Worm (Caenorhabditis elegans) whole organism, young adult: ENCODE measurements around the gene F09F7.6.

Source experiments
- B0019.2 ChIP-seq: fragments of 200-800 bp; sonication (Bioruptor generic); conservative IDR thresholded peaks from 2 replicates; pipeline ENCODE4 v1.3.6; 2022; ENCODE audit warnings: missing genetic modification reagents, missing genetic modification characterization, missing compliant biosample characterization
- B0261.1 ChIP-seq: sonication (generic microtip); optimal IDR thresholded peaks from 2 replicates; lab custom pipeline; 2016; ENCODE audit warnings: mild to moderate bottlenecking, missing genetic modification characterization, moderate library complexity, missing compliant biosample characterization
- D2030.7 ChIP-seq: fragments of 200-800 bp; sonication (Bioruptor generic); IDR thresholded peaks from 2 replicates; pipeline ENCODE4 v1.3.6; 2022; ENCODE audit warnings: missing genetic modification reagents, missing genetic modification characterization, missing compliant biosample characterization
- F23B12.7 ChIP-seq: sonication (generic microtip); optimal IDR thresholded peaks from 2 replicates; lab custom pipeline; 2017; ENCODE audit warnings: missing genetic modification characterization, mild to moderate bottlenecking, missing compliant biosample characterization, antibody characterized with exemption, moderate library complexity; ENCODE audit not compliant: insufficient read depth
- F33H1.4 ChIP-seq: fragments of 200-800 bp; sonication (Bioruptor generic); IDR thresholded peaks from 2 replicates; pipeline ENCODE4 v1.3.6; 2022; ENCODE audit warnings: missing genetic modification reagents, missing genetic modification characterization, missing compliant biosample characterization
- F39B2.1 ChIP-seq: fragments of 200-800 bp; sonication (Bioruptor generic); IDR thresholded peaks from 2 replicates; pipeline ENCODE4 v1.3.6; 2022; ENCODE audit warnings: missing genetic modification reagents, missing genetic modification characterization, missing compliant biosample characterization
- F52B5.7 ChIP-seq: sonication (generic microtip); optimal IDR thresholded peaks from 2 replicates; lab custom pipeline; 2016; ENCODE audit warnings: mild to moderate bottlenecking, missing genetic modification characterization, missing compliant biosample characterization
- K11D2.4 ChIP-seq: fragments of 200-800 bp; sonication (Bioruptor generic); IDR thresholded peaks from 2 replicates; pipeline ENCODE4 v1.3.6; 2022; ENCODE audit warnings: missing genetic modification reagents, missing genetic modification characterization, missing compliant biosample characterization
- K12H6.12 ChIP-seq: fragments of 200-800 bp; sonication (Bioruptor generic); optimal IDR thresholded peaks from 2 replicates; lab custom pipeline; 2018; ENCODE audit warnings: mild to moderate bottlenecking, missing genetic modification characterization, missing compliant biosample characterization
- T07F8.4 ChIP-seq: sonication (generic microtip); optimal IDR thresholded peaks from 2 replicates; lab custom pipeline; 2016; ENCODE audit warnings: mild to moderate bottlenecking, missing genetic modification characterization, moderate library complexity, missing compliant biosample characterization
- Y56A3A.18 ChIP-seq: fragments of 200-800 bp; sonication (Bioruptor generic); IDR thresholded peaks from 2 replicates; pipeline ENCODE4 v1.3.6; 2022; ENCODE audit warnings: missing genetic modification reagents, missing genetic modification characterization, missing compliant biosample characterization
- Y95B8A.8 ChIP-seq: fragments of 200-800 bp; sonication (Bioruptor generic); IDR thresholded peaks from 2 replicates; pipeline ENCODE4 v1.3.6; 2022; ENCODE audit warnings: missing genetic modification reagents, missing genetic modification characterization, missing compliant biosample characterization
- ama-1 ChIP-seq, 3 experiments: fragments of 150-350 bp in 1 of 3; sonication (generic microtip) in 2 of 3; optimal IDR thresholded peaks; 2 replicates each; lab custom pipeline; 2014 to 2018; ENCODE audit warnings: missing biosample characterization in 2 of 3, missing genetic modification characterization in 2 of 3, missing genetic modification reagents in 2 of 3
- atf-7 ChIP-seq: sonication (generic microtip); optimal IDR thresholded peaks from 2 replicates; lab custom pipeline; 2017; ENCODE audit warnings: mild to moderate bottlenecking, missing genetic modification characterization, missing compliant biosample characterization
- attf-3 ChIP-seq: fragments of 200-800 bp; sonication (Bioruptor generic); conservative IDR thresholded peaks from 2 replicates; pipeline ENCODE4 v1.3.6; 2022; ENCODE audit warnings: missing genetic modification reagents, missing genetic modification characterization, missing compliant biosample characterization
- attf-5 ChIP-seq: fragments of 200-800 bp; sonication (Bioruptor generic); optimal IDR thresholded peaks from 2 replicates; lab custom pipeline; 2018; ENCODE audit warnings: mild to moderate bottlenecking, missing genetic modification characterization, missing compliant biosample characterization
- attf-6 ChIP-seq: fragments of 200-800 bp; sonication (Bioruptor generic); IDR thresholded peaks from 2 replicates; pipeline ENCODE4 v1.3.6; 2022; ENCODE audit warnings: missing genetic modification reagents, missing genetic modification characterization, missing compliant biosample characterization
- bed-2 ChIP-seq: fragments of 200-800 bp; sonication (Bioruptor generic); IDR thresholded peaks from 2 replicates; pipeline ENCODE4 v1.3.6; 2022; ENCODE audit warnings: missing genetic modification reagents, missing genetic modification characterization, missing compliant biosample characterization
- cebp-1 ChIP-seq, 2 experiments: fragments of 200-800 bp in 1 of 2; sonication (Bioruptor generic) in 1 of 2; sonication (generic microtip) in 1 of 2; IDR thresholded peaks in 1 of 2; optimal IDR thresholded peaks in 1 of 2; 2 replicates each; pipeline versions ENCODE4 v1.3.6 to Lab custom; 2017 to 2022; ENCODE audit warnings: missing compliant biosample characterization in 2 of 2, missing genetic modification characterization in 2 of 2, mild to moderate bottlenecking in 1 of 2, missing genetic modification reagents in 1 of 2, moderate library complexity in 1 of 2
- cebp-2 ChIP-seq: fragments of 200-800 bp; sonication (Bioruptor generic); IDR thresholded peaks from 2 replicates; pipeline ENCODE4 v1.3.6; 2022; ENCODE audit warnings: missing genetic modification characterization, missing compliant biosample characterization
- ceh-27 ChIP-seq: fragments of 200-800 bp; sonication (Bioruptor generic); optimal IDR thresholded peaks from 2 replicates; lab custom pipeline; 2018; ENCODE audit warnings: mild to moderate bottlenecking, missing genetic modification characterization, moderate library complexity, missing compliant biosample characterization
- ceh-40 ChIP-seq: fragments of 200-800 bp; sonication (Bioruptor generic); IDR thresholded peaks from 2 replicates; pipeline ENCODE4 v1.3.6; 2022; ENCODE audit warnings: missing genetic modification characterization, missing compliant biosample characterization
- ceh-58 ChIP-seq: fragments of 200-800 bp; sonication (Bioruptor generic); IDR thresholded peaks from 2 replicates; pipeline ENCODE4 v1.3.6; 2022; ENCODE audit warnings: missing genetic modification characterization, missing compliant biosample characterization
- ceh-91 ChIP-seq: fragments of 200-800 bp; sonication (Bioruptor generic); IDR thresholded peaks from 2 replicates; pipeline ENCODE4 v1.3.6; 2022; ENCODE audit warnings: missing genetic modification reagents, missing genetic modification characterization, missing compliant biosample characterization
- dpff-1 ChIP-seq: sonication (generic microtip); optimal IDR thresholded peaks from 2 replicates; lab custom pipeline; 2017; ENCODE audit warnings: mild to moderate bottlenecking, missing genetic modification characterization, missing compliant biosample characterization
- egl-18 ChIP-seq: fragments of 200-800 bp; sonication (Bioruptor generic); IDR thresholded peaks from 2 replicates; pipeline ENCODE4 v1.3.6; 2022; ENCODE audit warnings: missing genetic modification reagents, missing genetic modification characterization, missing compliant biosample characterization
- egl-44 ChIP-seq: fragments of 200-800 bp; sonication (Bioruptor generic); IDR thresholded peaks from 2 replicates; pipeline ENCODE4 v1.3.6; 2022; ENCODE audit warnings: missing genetic modification reagents, missing genetic modification characterization, missing compliant biosample characterization
- ekl-4 ChIP-seq: fragments of 200-800 bp; sonication (Bioruptor generic); IDR thresholded peaks from 2 replicates; pipeline ENCODE4 v1.3.6; 2022; ENCODE audit warnings: missing genetic modification reagents, missing genetic modification characterization, missing compliant biosample characterization
- fkh-3 ChIP-seq: sonication (generic microtip); optimal IDR thresholded peaks from 2 replicates; lab custom pipeline; 2016; ENCODE audit warnings: mild to moderate bottlenecking, missing genetic modification characterization, missing compliant biosample characterization
- hlh-12 ChIP-seq: sonication (generic microtip); optimal IDR thresholded peaks from 2 replicates; lab custom pipeline; 2016; ENCODE audit warnings: missing genetic modification characterization, missing compliant biosample characterization
- hmg-1.2 ChIP-seq: fragments of 200-800 bp; sonication (Bioruptor generic); IDR thresholded peaks from 2 replicates; pipeline ENCODE4 v1.3.6; 2022; ENCODE audit warnings: missing genetic modification reagents, missing genetic modification characterization, missing compliant biosample characterization
- hrde-1 ChIP-seq: sonication (generic microtip); optimal IDR thresholded peaks from 2 replicates; lab custom pipeline; 2016; ENCODE audit warnings: missing genetic modification characterization, mild to moderate bottlenecking, missing compliant biosample characterization, moderate library complexity, missing genotype, missing genetic modification reagents, borderline replicate concordance
- hsf-1 ChIP-seq: fragments of 200-800 bp; sonication (Bioruptor generic); IDR thresholded peaks from 2 replicates; pipeline ENCODE4 v1.3.6; 2022; ENCODE audit warnings: missing genetic modification reagents, missing genetic modification characterization, missing compliant biosample characterization
- let-526 ChIP-seq: fragments of 200-800 bp; sonication (Bioruptor generic); IDR thresholded peaks from 2 replicates; pipeline ENCODE4 v1.3.6; 2022; ENCODE audit warnings: missing genetic modification reagents, missing genetic modification characterization, missing compliant biosample characterization
- lir-1 ChIP-seq: fragments of 200-800 bp; sonication (Bioruptor generic); conservative IDR thresholded peaks from 2 replicates; pipeline ENCODE4 v1.3.6; 2022; ENCODE audit warnings: missing genetic modification reagents, missing genetic modification characterization, missing compliant biosample characterization
- madf-10 ChIP-seq: sonication (generic microtip); optimal IDR thresholded peaks from 2 replicates; lab custom pipeline; 2016; ENCODE audit warnings: mild to moderate bottlenecking, missing genetic modification characterization, missing compliant biosample characterization
- mel-28 ChIP-seq: sonication (generic microtip); optimal IDR thresholded peaks from 2 replicates; lab custom pipeline; 2016; ENCODE audit warnings: borderline replicate concordance, mild to moderate bottlenecking, missing genetic modification characterization, missing compliant biosample characterization
- mes-4 ChIP-seq: sonication (generic microtip); optimal IDR thresholded peaks from 2 replicates; lab custom pipeline; 2016; ENCODE audit warnings: missing genotype, missing genetic modification characterization, missing compliant biosample characterization
- nfya-2 ChIP-seq: fragments of 200-800 bp; sonication (Bioruptor generic); IDR thresholded peaks from 2 replicates; pipeline ENCODE4 v1.3.6; 2022; ENCODE audit warnings: missing genetic modification reagents, missing genetic modification characterization, missing compliant biosample characterization
- nfyb-1 ChIP-seq: fragments of 200-800 bp; sonication (Bioruptor generic); IDR thresholded peaks from 2 replicates; pipeline ENCODE4 v1.3.6; 2022; ENCODE audit warnings: missing genetic modification reagents, missing genetic modification characterization, missing compliant biosample characterization
- snpc-1.3 ChIP-seq: sonication (generic microtip); optimal IDR thresholded peaks from 2 replicates; lab custom pipeline; 2017; ENCODE audit warnings: missing genetic modification characterization, mild to moderate bottlenecking, missing compliant biosample characterization, antibody characterized with exemption, moderate library complexity, missing genotype, missing genetic modification reagents; ENCODE audit not compliant: insufficient read depth
- tbx-9 ChIP-seq: sonication (generic microtip); optimal IDR thresholded peaks from 2 replicates; lab custom pipeline; 2016; ENCODE audit warnings: borderline replicate concordance, missing genetic modification characterization, inconsistent platforms, missing compliant biosample characterization
- zfh-2 ChIP-seq: fragments of 200-800 bp; sonication (Bioruptor generic); conservative IDR thresholded peaks from 2 replicates; pipeline ENCODE4 v1.3.6; 2022; ENCODE audit warnings: missing genetic modification reagents, missing genetic modification characterization, missing compliant biosample characterization
- ztf-22 ChIP-seq: fragments of 200-800 bp; sonication (Bioruptor generic); optimal IDR thresholded peaks from 2 replicates; lab custom pipeline; 2018; ENCODE audit warnings: mild to moderate bottlenecking, missing genetic modification characterization, moderate library complexity, missing compliant biosample characterization
- ztf-25 ChIP-seq: fragments of 200-800 bp; sonication (Bioruptor generic); IDR thresholded peaks from 2 replicates; pipeline ENCODE4 v1.3.6; 2022; ENCODE audit warnings: missing genetic modification reagents, missing genetic modification characterization, missing compliant biosample characterization
- ztf-3 ChIP-seq: fragments of 200-800 bp; sonication (Bioruptor generic); optimal IDR thresholded peaks from 2 replicates; lab custom pipeline; 2018; ENCODE audit warnings: mild to moderate bottlenecking, missing genetic modification characterization, missing compliant biosample characterization

Gene F09F7.6

ce11 chrIII:5591668-5592149, 39.8 kb upstream of the F09F7.6 start, which contains the start of the genes ddx-15 and ucr-1 (continued):
- TF ChIP-seq F52B5.7 (tag; lab: Kevin White, UChicago) (no peak), ceh-58 (GFP tag; lab: Robert Waterston, UW) (no peak), zfh-2 (GFP tag; lab: Robert Waterston, UW) (no peak), hrde-1 (tag; lab: Kevin White, UChicago) (no peak), ztf-3 (GFP tag; lab: Kevin White, UChicago) (no peak), mel-28 (tag; lab: Kevin White, UChicago) (no peak), cebp-2 (no peak), nfya-2 (no peak), egl-44 (GFP tag; lab: Robert Waterston, UW) (no peak), ekl-4 (GFP tag; lab: Robert Waterston, UW) (no peak), hlh-12 (no peak), B0261.1 (tag; lab: Kevin White, UChicago) (no peak), D2030.7 (peak; percentile 62)

- TF ChIP-seq Y95B8A.8, result no peak
- no peak for TF ChIP-seq B0261.1 (tag; lab: Kevin White, UChicago)
- no peak for TF ChIP-seq ceh-40 (GFP tag; lab: Robert Waterston, UW)
- TF ChIP-seq egl-44 (GFP tag; lab: Robert Waterston, UW), result no peak
- TF ChIP-seq ztf-22, result no peak
- TF ChIP-seq attf-3 (GFP tag; lab: Robert Waterston, UW), result no peak
- no peak for TF ChIP-seq let-526 (GFP tag; lab: Robert Waterston, UW)
- no peak for TF ChIP-seq hmg-1.2
- TF ChIP-seq attf-6 (GFP tag; lab: Robert Waterston, UW), result peak; percentile 61; the same call in 1 of the 2 replicates
- TF ChIP-seq F23B12.7 (tag; lab: Kevin White, UChicago), result no peak
- no peak for TF ChIP-seq fkh-3 (tag; lab: Kevin White, UChicago)
- no peak for TF ChIP-seq dpff-1 (tag; lab: Kevin White, UChicago)
- TF ChIP-seq madf-10, result no peak
- no peak for TF ChIP-seq T07F8.4 (tag; lab: Kevin White, UChicago)
- no peak for TF ChIP-seq ama-1 (optimal IDR thresholded peaks at IDR 0.05; lab: Kevin White, UChicago)
- no peak for TF ChIP-seq ama-1 (GFP tag; optimal IDR thresholded peaks at IDR 0.05; lab: Kevin White, UChicago)
- TF ChIP-seq lir-1 (GFP tag; lab: Robert Waterston, UW), result no peak
- no peak for TF ChIP-seq B0019.2
- TF ChIP-seq nfyb-1, result peak; percentile 48; the same call in 1 of the 2 replicates
- TF ChIP-seq K11D2.4 (GFP tag; lab: Robert Waterston, UW), result no peak
- no peak for TF ChIP-seq attf-5 (GFP tag; lab: Kevin White, UChicago)
- TF ChIP-seq F39B2.1 (GFP tag; lab: Robert Waterston, UW), result no peak
- TF ChIP-seq K12H6.12, result no peak
- no peak for TF ChIP-seq snpc-1.3
- TF ChIP-seq ceh-27 (GFP tag; lab: Kevin White, UChicago), result no peak
- TF ChIP-seq Y56A3A.18 (GFP tag; lab: Robert Waterston, UW), result no peak
- TF ChIP-seq bed-2 (GFP tag; lab: Robert Waterston, UW), result no peak
- peak; percentile 33; the same call in 1 of the 2 replicates for TF ChIP-seq F33H1.4 (GFP tag; lab: Robert Waterston, UW)
- TF ChIP-seq egl-18 (GFP tag; lab: Robert Waterston, UW), result no peak
- TF ChIP-seq hsf-1, result peak; percentile 46; the same call in 1 of the 2 replicates
- no peak for TF ChIP-seq ceh-91
- no peak for TF ChIP-seq atf-7 (tag; lab: Kevin White, UChicago)
- TF ChIP-seq cebp-1 (GFP tag; IDR thresholded peaks at IDR 0.05; lab: Robert Waterston, UW), result no peak
- peak; percentile 29 for TF ChIP-seq cebp-1 (tag; optimal IDR thresholded peaks at IDR 0.05; lab: Kevin White, UChicago)
- no peak for TF ChIP-seq tbx-9 (tag; lab: Kevin White, UChicago)
- TF ChIP-seq ztf-25, result no peak
- TF ChIP-seq mes-4 (tag; lab: Kevin White, UChicago), result no peak
- no peak for TF ChIP-seq nfya-2
Observed at ce11 chrIII:5588746-5589145, 36.8 kb upstream of the F09F7.6 start.
